Worm (Caenorhabditis elegans) whole organism, L2 larva: Measurements from ENCODE around the gene Y46G5A.14.

ENCODE experiments used
- C34F6.9 ChIP-seq: fragments of 150-350 bp; optimal IDR thresholded peaks from 2 replicates; lab custom pipeline; 2014; ENCODE audit warnings: missing biosample characterization, missing genetic modification characterization
- F13H6.1 ChIP-seq: sonication (generic microtip); optimal IDR thresholded peaks from 2 replicates; lab custom pipeline; 2016; ENCODE audit warnings: missing genetic modification characterization, missing compliant biosample characterization
- Y55F3AM.14 ChIP-seq: fragments of 200-800 bp; sonication (Bioruptor generic); optimal IDR thresholded peaks from 2 replicates; lab custom pipeline; 2018; ENCODE audit warnings: mild to moderate bottlenecking, missing genetic modification characterization, missing compliant biosample characterization
- ZK546.5 ChIP-seq: sonication (generic microtip); optimal IDR thresholded peaks from 2 replicates; lab custom pipeline; 2017; ENCODE audit warnings: missing biosample characterization, missing genetic modification characterization
- alr-1 ChIP-seq: fragments of 150-350 bp; optimal IDR thresholded peaks from 2 replicates; lab custom pipeline; 2014; ENCODE audit warnings: missing biosample characterization, missing genetic modification characterization
- aly-2 ChIP-seq: fragments of 150-350 bp; optimal IDR thresholded peaks from 2 replicates; lab custom pipeline; 2014; ENCODE audit warnings: missing biosample characterization, missing genetic modification characterization
- ama-1 ChIP-seq: fragments of 150-350 bp; optimal IDR thresholded peaks from 2 replicates; lab custom pipeline; 2018; ENCODE audit warnings: inconsistent platforms
- blmp-1 ChIP-seq: sonication (generic microtip); optimal IDR thresholded peaks from 2 replicates; lab custom pipeline; 2017; ENCODE audit warnings: missing genetic modification characterization, mild to moderate bottlenecking, missing compliant biosample characterization, antibody characterized with exemption, moderate library complexity; ENCODE audit not compliant: insufficient read depth
- ceh-16 ChIP-seq: fragments of 150-350 bp; optimal IDR thresholded peaks from 2 replicates; lab custom pipeline; 2014; ENCODE audit warnings: missing biosample characterization, missing genetic modification characterization
- crh-2 ChIP-seq: sonication (generic microtip); optimal IDR thresholded peaks from 2 replicates; lab custom pipeline; 2017; ENCODE audit warnings: missing biosample characterization, missing genetic modification characterization
- dmd-4 ChIP-seq: sonication (generic microtip); optimal IDR thresholded peaks from 2 replicates; lab custom pipeline; 2017; ENCODE audit warnings: missing biosample characterization, missing genetic modification characterization
- elt-1 ChIP-seq: fragments of 150-350 bp; optimal IDR thresholded peaks from 2 replicates; lab custom pipeline; 2014; ENCODE audit warnings: missing biosample characterization, missing genetic modification characterization
- fos-1 ChIP-seq: fragments of 150-350 bp; optimal IDR thresholded peaks from 2 replicates; lab custom pipeline; 2014; ENCODE audit warnings: missing biosample characterization, missing genetic modification characterization
- gmeb-1 ChIP-seq: fragments of 150-350 bp; optimal IDR thresholded peaks from 2 replicates; lab custom pipeline; 2014; ENCODE audit warnings: missing biosample characterization, missing genetic modification characterization
- lin-11 ChIP-seq: fragments of 150-350 bp; sonication (generic microtip); optimal IDR thresholded peaks from 2 replicates; lab custom pipeline; 2014; ENCODE audit warnings: missing biosample characterization, missing genetic modification characterization, inconsistent platforms, mixed read lengths
- lin-13 ChIP-seq: fragments of 150-350 bp; optimal IDR thresholded peaks from 2 replicates; lab custom pipeline; 2014; ENCODE audit warnings: missing biosample characterization, missing genetic modification reagents, missing genetic modification characterization
- lin-39 ChIP-seq: fragments of 150-350 bp; optimal IDR thresholded peaks from 2 replicates; lab custom pipeline; 2014; ENCODE audit warnings: missing biosample characterization, missing genetic modification reagents, missing genetic modification characterization
- lsy-2 ChIP-seq, 2 experiments: fragments of 150-350 bp in 1 of 2; sonication (generic microtip) in 1 of 2; optimal IDR thresholded peaks; 2 replicates each; lab custom pipeline; 2014 to 2017; ENCODE audit warnings: missing biosample characterization in 2 of 2, missing genetic modification characterization in 2 of 2
- mab-5 ChIP-seq: fragments of 150-350 bp; optimal IDR thresholded peaks from 2 replicates; lab custom pipeline; 2014; ENCODE audit warnings: missing biosample characterization, missing genetic modification characterization
- mdl-1 ChIP-seq, 2 experiments: fragments of 150-350 bp in 1 of 2; sonication (generic microtip) in 1 of 2; optimal IDR thresholded peaks; 2 replicates each; lab custom pipeline; 2017; ENCODE audit warnings: missing biosample characterization in 2 of 2, missing genetic modification characterization in 2 of 2
- nhr-10 ChIP-seq: sonication (generic microtip); optimal IDR thresholded peaks from 2 replicates; lab custom pipeline; 2017; ENCODE audit warnings: missing biosample characterization, missing genetic modification characterization
- nhr-11 ChIP-seq: fragments of 150-350 bp; optimal IDR thresholded peaks from 2 replicates; lab custom pipeline; 2014; ENCODE audit warnings: missing biosample characterization, missing genetic modification characterization
- nhr-129 ChIP-seq: fragments of 150-350 bp; optimal IDR thresholded peaks from 2 replicates; lab custom pipeline; 2014; ENCODE audit warnings: missing biosample characterization, missing genetic modification characterization
- nhr-25 ChIP-seq: fragments of 150-350 bp; sonication (generic microtip); optimal IDR thresholded peaks from 3 replicates; lab custom pipeline; 2014; ENCODE audit warnings: missing biosample characterization, missing genetic modification characterization
- nhr-6 ChIP-seq: fragments of 150-350 bp; optimal IDR thresholded peaks from 2 replicates; lab custom pipeline; 2014; ENCODE audit warnings: missing biosample characterization, missing genetic modification characterization
- nhr-77 ChIP-seq: fragments of 150-350 bp; optimal IDR thresholded peaks from 2 replicates; lab custom pipeline; 2014; ENCODE audit warnings: missing biosample characterization, missing genetic modification characterization
- peb-1 ChIP-seq: fragments of 150-350 bp; optimal IDR thresholded peaks from 2 replicates; lab custom pipeline; 2014; ENCODE audit warnings: missing biosample characterization, missing genetic modification characterization
- skn-1 ChIP-seq: sonication (generic microtip); optimal IDR thresholded peaks from 2 replicates; lab custom pipeline; 2017; ENCODE audit warnings: missing biosample characterization, missing genetic modification characterization
- sma-3 ChIP-seq: sonication (generic microtip); optimal IDR thresholded peaks from 2 replicates; lab custom pipeline; 2016; ENCODE audit warnings: missing genetic modification reagents, missing genetic modification characterization, missing compliant biosample characterization
- sma-9 ChIP-seq, 2 experiments: fragments of 150-350 bp in 1 of 2; sonication (generic microtip) in 1 of 2; optimal IDR thresholded peaks; 2 replicates each; lab custom pipeline; 2014 to 2016; ENCODE audit warnings: missing genetic modification characterization in 2 of 2, mild to moderate bottlenecking in 1 of 2, missing biosample characterization in 1 of 2, missing compliant biosample characterization in 1 of 2, missing genetic modification reagents in 1 of 2, moderate library complexity in 1 of 2
- snpc-4 ChIP-seq: fragments of 150-350 bp; optimal IDR thresholded peaks from 2 replicates; lab custom pipeline; 2014; ENCODE audit warnings: missing biosample characterization, missing genetic modification characterization
- unc-55 ChIP-seq: fragments of 150-350 bp; sonication (generic microtip); optimal IDR thresholded peaks from 3 replicates; lab custom pipeline; 2014; ENCODE audit warnings: missing biosample characterization, missing genetic modification reagents, missing genetic modification characterization
- unc-62 ChIP-seq: fragments of 150-350 bp; optimal IDR thresholded peaks from 2 replicates; lab custom pipeline; 2014; ENCODE audit warnings: missing biosample characterization, missing genetic modification reagents, missing genetic modification characterization
- zag-1 ChIP-seq: fragments of 150-350 bp; optimal IDR thresholded peaks from 2 replicates; lab custom pipeline; 2014; ENCODE audit warnings: missing biosample characterization, missing genetic modification characterization
- ztf-1 ChIP-seq: fragments of 200-800 bp; sonication (Bioruptor generic); conservative IDR thresholded peaks from 2 replicates; pipeline ENCODE4 v1.3.6; 2022; ENCODE audit warnings: missing genetic modification characterization, missing compliant biosample characterization
- ztf-11 ChIP-seq: sonication (generic microtip); optimal IDR thresholded peaks from 2 replicates; lab custom pipeline; 2017; ENCODE audit warnings: missing biosample characterization, missing genetic modification characterization
- ztf-4 ChIP-seq: fragments of 150-350 bp; optimal IDR thresholded peaks from 2 replicates; lab custom pipeline; 2014; ENCODE audit warnings: missing biosample characterization, missing genetic modification characterization

The Y46G5A.14 gene

ce11 chrII:12760497-12760896 is 14.0 kb upstream of the Y46G5A.14 start, which contains the start of gene cnp-2:
Gene cnp-2 (plus strand): TSS chrII:12760797.
- TF ChIP-seq nhr-11 (tag; lab: Kevin White, UChicago) = no peak
- no peak for TF ChIP-seq sma-3
- TF ChIP-seq unc-55 (GFP tag; lab: Kevin White, UChicago) = no peak
- no peak for TF ChIP-seq lin-11
- no peak for TF ChIP-seq mab-5
- no peak for TF ChIP-seq snpc-4 (tag; lab: Kevin White, UChicago)
- TF ChIP-seq nhr-77 (tag; lab: Kevin White, UChicago) = no peak
- no peak for TF ChIP-seq Y55F3AM.14
- TF ChIP-seq ztf-4 (tag; lab: Kevin White, UChicago) = no peak
- no peak for TF ChIP-seq lsy-2 (tag; optimal IDR thresholded peaks at IDR 0.05; lab: Kevin White, UChicago)

ce11 chrII:12764476-12764875 is 10.0 kb upstream of the Y46G5A.14 start:
- TF ChIP-seq dmd-4 = no peak
- no peak for TF ChIP-seq nhr-129 (tag; lab: Kevin White, UChicago)
- no peak for TF ChIP-seq Y55F3AM.14
- TF ChIP-seq zag-1 (tag; lab: Kevin White, UChicago) = no peak
- TF ChIP-seq unc-62 = no peak
- no peak for TF ChIP-seq alr-1 (tag; lab: Kevin White, UChicago)
- TF ChIP-seq F13H6.1 (tag; lab: Kevin White, UChicago) = no peak
- TF ChIP-seq ZK546.5 (tag; lab: Kevin White, UChicago) = no peak

ce11 chrII:12766443-12767188 is 7.9 kb upstream of the Y46G5A.14 start:
- TF ChIP-seq elt-1 (tag; lab: Kevin White, UChicago) = no peak
- TF ChIP-seq ztf-1 (GFP tag; lab: Robert Waterston, UW) = no peak
- TF ChIP-seq Y55F3AM.14 = no peak
- no peak for TF ChIP-seq unc-62
- no peak for TF ChIP-seq ztf-4 (tag; lab: Kevin White, UChicago)
- TF ChIP-seq lin-13 (GFP tag; lab: Kevin White, UChicago) = no peak
- no peak for TF ChIP-seq skn-1
- TF ChIP-seq peb-1 = no peak
- TF ChIP-seq unc-55 (GFP tag; lab: Kevin White, UChicago) = no peak
- TF ChIP-seq nhr-25 (tag; lab: Kevin White, UChicago) = no peak

- TF ChIP-seq nhr-10 (tag; lab: Kevin White, UChicago) (no peak), lin-39 (tag; lab: Kevin White, UChicago) (no peak), Y55F3AM.14 (no peak), sma-3 (no peak), nhr-6 (tag; lab: Kevin White, UChicago) (no peak), ztf-11 (tag; lab: Kevin White, UChicago) (no peak), peb-1 (no peak), C34F6.9 (tag; lab: Kevin White, UChicago) (no peak), blmp-1 (no peak), ZK546.5 (tag; lab: Kevin White, UChicago) (no peak), gmeb-1 (tag; lab: Kevin White, UChicago) (no peak), fos-1 (tag; lab: Kevin White, UChicago) (no peak), ceh-16 (tag; lab: Kevin White, UChicago) (no peak), aly-2 (tag; lab: Kevin White, UChicago) (no peak), ama-1 (no peak), sma-9 (GFP tag; optimal IDR thresholded peaks at IDR 0.05; lab: Kevin White, UChicago) (no peak), sma-9 (tag; optimal IDR thresholded peaks at IDR 0.05; lab: Kevin White, UChicago) (no peak), crh-2 (no peak), mab-5 (no peak), elt-1 (tag; lab: Kevin White, UChicago) (no peak), mdl-1 (tag; optimal IDR thresholded peaks at IDR 0.05; lab: Kevin White, UChicago) (no peak)
These were observed 7.2 kb upstream of the Y46G5A.14 start for ce11 chrII:12767258-12767824.
